Fruit fly (Drosophila melanogaster) whole organism, embryonic: ENCODE data around the gene CG11664.

Source experiments
- CG10431 ChIP-seq: fragments of 200-800 bp; sonication (Bioruptor generic); optimal IDR thresholded peaks from 3 replicates; lab custom pipeline; 2018; ENCODE audit warnings: missing biosample characterization, mild to moderate bottlenecking, missing genetic modification characterization
- CG11560 ChIP-seq: fragments of 200-800 bp; sonication (Bioruptor generic); IDR thresholded peaks from 3 replicates; pipeline ENCODE4 v1.3.6; 2022; ENCODE audit warnings: missing biosample characterization, missing genetic modification characterization
- CG13296 ChIP-seq: fragments of 200-800 bp; sonication (Bioruptor generic); optimal IDR thresholded peaks from 3 replicates; lab custom pipeline; 2018; ENCODE audit warnings: missing biosample characterization, mild to moderate bottlenecking, missing genetic modification characterization
- CG14667 ChIP-seq: fragments of 200-800 bp; sonication (Bioruptor generic); IDR thresholded peaks from 2 replicates; pipeline ENCODE4 v1.3.6; 2022; ENCODE audit warnings: missing biosample characterization, missing genetic modification characterization
- CG1647 ChIP-seq: fragments of 200-800 bp; sonication (Bioruptor generic); optimal IDR thresholded peaks from 3 replicates; lab custom pipeline; 2016; ENCODE audit warnings: missing biosample characterization, missing genetic modification characterization
- CG16863 ChIP-seq: fragments of 200-800 bp; sonication (Bioruptor generic); optimal IDR thresholded peaks from 3 replicates; lab custom pipeline; 2016; ENCODE audit warnings: missing biosample characterization, missing genetic modification characterization
- CG17802 ChIP-seq: fragments of 200-800 bp; sonication (Bioruptor generic); optimal IDR thresholded peaks from 2 replicates; lab custom pipeline; 2018; ENCODE audit warnings: missing biosample characterization, mild to moderate bottlenecking, missing genetic modification characterization, moderate library complexity
- CG1832 ChIP-seq: fragments of 200-800 bp; sonication (Bioruptor generic); optimal IDR thresholded peaks from 2 replicates; lab custom pipeline; 2017; ENCODE audit warnings: missing biosample characterization, mild to moderate bottlenecking, missing genetic modification characterization, inconsistent platforms
- CG30431 ChIP-seq: fragments of 200-800 bp; sonication (Bioruptor generic); optimal IDR thresholded peaks from 2 replicates; lab custom pipeline; 2017; ENCODE audit warnings: missing biosample characterization, missing genetic modification characterization
- CG3281 ChIP-seq: fragments of 200-800 bp; sonication (Bioruptor generic); optimal IDR thresholded peaks from 3 replicates; lab custom pipeline; 2017; ENCODE audit warnings: missing biosample characterization, mild to moderate bottlenecking, missing genetic modification characterization
- CG3726 ChIP-seq: fragments of 200-800 bp; sonication (Bioruptor generic); IDR thresholded peaks from 3 replicates; pipeline ENCODE4, ENCODE4 v1.3.6; 2022; ENCODE audit warnings: missing biosample characterization, missing genetic modification characterization
- CG43689 ChIP-seq: fragments of 200-800 bp; sonication (Bioruptor generic); IDR thresholded peaks from 2 replicates; pipeline ENCODE4 v1.3.6; 2022; ENCODE audit warnings: missing biosample characterization, missing genetic modification characterization
- CG6175 ChIP-seq: fragments of 200-800 bp; sonication (Bioruptor generic); IDR thresholded peaks from 3 replicates; pipeline ENCODE4 v1.3.6; 2022; ENCODE audit warnings: missing biosample characterization, missing genetic modification characterization
- CG6791 ChIP-seq: fragments of 200-800 bp; sonication (Bioruptor generic); IDR thresholded peaks from 3 replicates; pipeline ENCODE4 v1.3.6; 2022; ENCODE audit warnings: missing biosample characterization, missing genetic modification characterization; ENCODE audit not compliant: partially characterized antibody
- CG7357 ChIP-seq: fragments of 200-800 bp; sonication (Bioruptor generic); IDR thresholded peaks from 3 replicates; pipeline ENCODE4 v1.3.6; 2022; ENCODE audit warnings: missing biosample characterization, missing genetic modification characterization
- CG7372 ChIP-seq: fragments of 200-800 bp; sonication (Bioruptor generic); IDR thresholded peaks from 2 replicates; pipeline ENCODE4 v1.3.6; 2022; ENCODE audit warnings: missing biosample characterization, missing genetic modification characterization
- Dip2 ChIP-seq: fragments of 200-800 bp; sonication (Bioruptor generic); IDR thresholded peaks from 2 replicates; pipeline ENCODE4 v1.3.6; 2022; ENCODE audit warnings: missing biosample characterization, missing genetic modification characterization
- Dip3 ChIP-seq: fragments of 200-800 bp; sonication (Bioruptor generic); optimal IDR thresholded peaks from 3 replicates; lab custom pipeline; 2016; ENCODE audit warnings: missing biosample characterization, missing genetic modification characterization
- Dp ChIP-seq: fragments of 200-800 bp; sonication (Bioruptor generic); optimal IDR thresholded peaks from 2 replicates; lab custom pipeline; 2018; ENCODE audit warnings: missing biosample characterization, mild to moderate bottlenecking, missing genetic modification characterization, moderate library complexity
- E2f2 ChIP-seq: fragments of 200-800 bp; sonication (Bioruptor generic); IDR thresholded peaks from 2 replicates; pipeline ENCODE4 v1.3.6; 2022; ENCODE audit warnings: missing biosample characterization, missing genetic modification characterization
- HLH4C ChIP-seq: fragments of 200-800 bp; sonication (Bioruptor generic); IDR thresholded peaks from 3 replicates; pipeline ENCODE4 v1.3.6; 2022; ENCODE audit warnings: missing biosample characterization, missing genetic modification characterization; ENCODE audit not compliant: partially characterized antibody
- HLH54F ChIP-seq: fragments of 200-800 bp; sonication (Bioruptor generic); optimal IDR thresholded peaks from 3 replicates; lab custom pipeline; 2016; ENCODE audit warnings: missing biosample characterization, missing genetic modification characterization
- HLHmδ ChIP-seq: fragments of 200-800 bp; sonication (Bioruptor generic); optimal IDR thresholded peaks from 2 replicates; lab custom pipeline; 2018; ENCODE audit warnings: missing biosample characterization, mild to moderate bottlenecking, missing genetic modification characterization, moderate library complexity
- Hmr ChIP-seq: fragments of 200-800 bp; sonication (Bioruptor generic); optimal IDR thresholded peaks from 3 replicates; lab custom pipeline; 2017; ENCODE audit warnings: mild to moderate bottlenecking, missing biosample characterization, missing genetic modification reagents, missing genetic modification characterization
- Kr ChIP-seq: fragments of 200-800 bp; sonication (Bioruptor generic); optimal IDR thresholded peaks from 2 replicates; lab custom pipeline; 2017; ENCODE audit warnings: missing biosample characterization, mild to moderate bottlenecking, missing genetic modification characterization
- Scr ChIP-seq: fragments of 200-800 bp; sonication (Bioruptor generic); IDR thresholded peaks from 2 replicates; pipeline ENCODE4 v1.3.6; 2022; ENCODE audit warnings: missing biosample characterization, missing genetic modification characterization; ENCODE audit not compliant: partially characterized antibody
- Sry-δ ChIP-seq: fragments of 200-800 bp; sonication (Bioruptor generic); optimal IDR thresholded peaks from 2 replicates; lab custom pipeline; 2016; ENCODE audit warnings: missing biosample characterization, missing genetic modification characterization
- Ssrp ChIP-seq: fragments of 200-800 bp; sonication (Bioruptor generic); optimal IDR thresholded peaks from 2 replicates; lab custom pipeline; 2018; ENCODE audit warnings: missing biosample characterization, mild to moderate bottlenecking, missing genetic modification characterization, moderate library complexity
- al ChIP-seq: fragments of 200-800 bp; sonication (Bioruptor generic); IDR thresholded peaks from 2 replicates; pipeline ENCODE4 v1.3.6; 2022; ENCODE audit warnings: missing biosample characterization, missing genetic modification characterization
- ems ChIP-seq: fragments of 200-800 bp; sonication (Bioruptor generic); optimal IDR thresholded peaks from 3 replicates; lab custom pipeline; 2016; ENCODE audit warnings: missing biosample characterization, missing genetic modification characterization
- eve ChIP-seq, 2 experiments: fragments of >200 bp; optimal IDR thresholded peaks; 2 replicates each; lab custom pipeline; 2017; ENCODE audit warnings: missing biosample characterization in 2 of 2, missing genetic modification characterization in 2 of 2
- fd102C ChIP-seq: fragments of 200-800 bp; sonication (Bioruptor generic); optimal IDR thresholded peaks from 2 replicates; lab custom pipeline; 2018; ENCODE audit warnings: missing biosample characterization, mild to moderate bottlenecking, missing genetic modification characterization, moderate library complexity
- gce ChIP-seq: fragments of 200-800 bp; sonication (Bioruptor generic); IDR thresholded peaks from 3 replicates; pipeline ENCODE4 v1.3.6; 2022; ENCODE audit warnings: missing biosample characterization, missing genetic modification characterization
- jumu ChIP-seq: fragments of 200-800 bp; sonication (Bioruptor generic); optimal IDR thresholded peaks from 3 replicates; lab custom pipeline; 2016; ENCODE audit warnings: missing biosample characterization, missing genetic modification characterization
- klu ChIP-seq: fragments of 200-800 bp; sonication (Bioruptor generic); IDR thresholded peaks from 2 replicates; pipeline ENCODE4 v1.3.6; 2022; ENCODE audit warnings: missing biosample characterization, missing genetic modification characterization
- lbe ChIP-seq: fragments of 200-800 bp; sonication (Bioruptor generic); optimal IDR thresholded peaks from 2 replicates; lab custom pipeline; 2016; ENCODE audit warnings: missing biosample characterization, mild to moderate bottlenecking, missing genetic modification characterization
- lov ChIP-seq, 2 experiments: fragments of 200-800 bp in 1 of 2; fragments of >200 bp in 1 of 2; sonication (Bioruptor generic) in 1 of 2; IDR thresholded peaks in 1 of 2; optimal IDR thresholded peaks in 1 of 2; 2 replicates in 1 of 2; 3 replicates in 1 of 2; pipeline versions ENCODE4 v1.3.6 to Lab custom; 2017 to 2022; ENCODE audit warnings: missing biosample characterization in 1 of 2, missing genetic modification characterization in 1 of 2
- luna ChIP-seq: fragments of 200-800 bp; sonication (Bioruptor generic); optimal IDR thresholded peaks from 2 replicates; lab custom pipeline; 2016; ENCODE audit warnings: missing biosample characterization, missing genetic modification characterization
- org-1 ChIP-seq: fragments of 200-800 bp; sonication (Bioruptor generic); optimal IDR thresholded peaks from 2 replicates; lab custom pipeline; 2017; ENCODE audit warnings: missing biosample characterization, missing genetic modification characterization
- p53 ChIP-seq: fragments of 200-800 bp; sonication (Bioruptor generic); optimal IDR thresholded peaks from 2 replicates; lab custom pipeline; 2016; ENCODE audit warnings: missing biosample characterization, missing genetic modification characterization
- pita ChIP-seq: fragments of 200-800 bp; sonication (Bioruptor generic); optimal IDR thresholded peaks from 2 replicates; lab custom pipeline; 2017; ENCODE audit warnings: missing biosample characterization, mild to moderate bottlenecking, missing genetic modification characterization
- repo ChIP-seq: fragments of 200-800 bp; sonication (Bioruptor generic); optimal IDR thresholded peaks from 2 replicates; lab custom pipeline; 2016; ENCODE audit warnings: missing biosample characterization, missing genetic modification characterization
- salm ChIP-seq: fragments of 200-800 bp; sonication (Bioruptor generic); optimal IDR thresholded peaks from 2 replicates; lab custom pipeline; 2018; ENCODE audit warnings: missing biosample characterization, mild to moderate bottlenecking, missing genetic modification characterization
- schlank ChIP-seq: fragments of 200-800 bp; sonication (Bioruptor generic); optimal IDR thresholded peaks from 2 replicates; lab custom pipeline; 2018; ENCODE audit warnings: missing biosample characterization, mild to moderate bottlenecking, missing genetic modification characterization
- sens ChIP-seq: fragments of 200-800 bp; sonication (Bioruptor generic); peaks from one replicate; lab custom pipeline; 2016; ENCODE audit warnings: missing biosample characterization, missing genetic modification characterization
- sob ChIP-seq: fragments of 200-800 bp; sonication (Bioruptor generic); IDR thresholded peaks from 2 replicates; pipeline ENCODE4 v1.3.6; 2022; ENCODE audit warnings: missing biosample characterization, missing genetic modification characterization
- tio ChIP-seq: fragments of 200-800 bp; sonication (Bioruptor generic); optimal IDR thresholded peaks from 2 replicates; lab custom pipeline; 2017; ENCODE audit warnings: missing biosample characterization, missing genetic modification characterization, inconsistent platforms
- ttk ChIP-seq: fragments of 200-800 bp; sonication (Bioruptor generic); IDR thresholded peaks from 2 replicates; pipeline ENCODE4 v2.1.2; 2022; ENCODE audit warnings: missing biosample characterization, missing genetic modification characterization
- tup ChIP-seq: fragments of 200-800 bp; sonication (Bioruptor generic); optimal IDR thresholded peaks from 2 replicates; lab custom pipeline; 2016; ENCODE audit warnings: missing biosample characterization, mild to moderate bottlenecking, missing genetic modification characterization, moderate library complexity
- vvl ChIP-seq: fragments of 200-800 bp; sonication (Bioruptor generic); IDR thresholded peaks from 2 replicates; pipeline ENCODE4 v1.3.6; 2022; ENCODE audit warnings: missing biosample characterization, missing genetic modification characterization
- z ChIP-seq: fragments of 200-800 bp; sonication (Bioruptor generic); IDR thresholded peaks from 3 replicates; pipeline ENCODE4 v1.3.6; 2022; ENCODE audit warnings: missing biosample characterization, missing genetic modification characterization
- zen ChIP-seq: fragments of 200-800 bp; sonication (Bioruptor generic); optimal IDR thresholded peaks from 3 replicates; lab custom pipeline; 2018; ENCODE audit warnings: missing biosample characterization, mild to moderate bottlenecking, missing genetic modification characterization, moderate library complexity

CG11664 gene

dm6 chrX:843489-843888, 32.0 kb upstream of the CG11664 start (continued):
- TF ChIP-seq tup (GFP tag; lab: Kevin White, UChicago) (no peak), lov (optimal IDR thresholded peaks at IDR 0.05; lab: Kevin White, UChicago) (no peak), lov (GFP tag; IDR thresholded peaks at IDR 0.05; lab: Robert Waterston, UW) (no peak), vvl (GFP tag; lab: Robert Waterston, UW) (peak; percentile 26; the same call in 1 of the 2 replicates), org-1 (GFP tag; lab: Kevin White, UChicago) (no peak), klu (GFP tag; lab: Robert Waterston, UW) (no peak), repo (no peak), CG14667 (GFP tag; lab: Robert Waterston, UW) (no peak), schlank (tag; lab: Kevin White, UChicago) (no peak), CG6175 (GFP tag; lab: Robert Waterston, UW) (no peak), CG43689 (GFP tag; lab: Robert Waterston, UW) (no peak), sens (peak; percentile 84), CG1832 (no peak), E2f2 (GFP tag; lab: Robert Waterston, UW) (no peak), z (no peak), zen (tag; lab: Kevin White, UChicago) (no peak), HLH4C (peak; percentile 76), Sry-δ (GFP tag; lab: Kevin White, UChicago) (no peak), lbe (GFP tag; lab: Kevin White, UChicago) (no peak), HLH54F (GFP tag; lab: Kevin White, UChicago) (no peak), Scr (peak; percentile 39; the same call in 1 of the 2 replicates), CG13296 (no peak), sob (GFP tag; lab: Robert Waterston, UW) (no peak), Dp (no peak), p53 (no peak), CG11560 (tag; lab: Robert Waterston, UW) (no peak), ems (GFP tag; lab: Kevin White, UChicago) (no peak), Dip2 (GFP tag; lab: Robert Waterston, UW) (peak; percentile 91), CG7372 (no peak), Hmr (GFP tag; lab: Kevin White, UChicago) (peak; percentile 44), salm (tag; lab: Kevin White, UChicago) (no peak), al (GFP tag; lab: Robert Waterston, UW) (peak; percentile 13; the same call in 1 of the 2 replicates), CG16863 (GFP tag; lab: Kevin White, UChicago) (no peak), ttk (GFP tag; lab: Robert Waterston, UW) (no peak), CG30431 (GFP tag; lab: Kevin White, UChicago) (no peak), CG3281 (GFP tag; lab: Kevin White, UChicago) (no peak), eve (GFP tag; optimal IDR thresholded peaks at IDR 0.05; lab: Kevin White, UChicago) (peak in 1 of 2 experiments; percentile 4), Kr (no peak), CG3726 (no peak), CG6791 (0 out of 3 replicates have a peak, but pooled peaks have one; percentile 54), CG1647 (GFP tag; lab: Kevin White, UChicago) (no peak), pita (GFP tag; lab: Kevin White, UChicago) (peak; percentile 66), luna (GFP tag; lab: Kevin White, UChicago) (no peak), Ssrp (tag; lab: Kevin White, UChicago) (peak; percentile 14), gce (GFP tag; lab: Robert Waterston, UW) (no peak), HLHmδ (GFP tag; lab: Kevin White, UChicago) (no peak), Dip3 (GFP tag; lab: Kevin White, UChicago) (no peak), tio (GFP tag; lab: Kevin White, UChicago) (peak; percentile 9), CG17802 (no peak), jumu (GFP tag; lab: Kevin White, UChicago) (no peak), fd102C (GFP tag; lab: Kevin White, UChicago) (no peak), CG7357 (no peak), CG10431 (GFP tag; lab: Kevin White, UChicago) (no peak)
